Worm (Caenorhabditis elegans) whole organism, late embryonic: ENCODE measurements around the gene nspg-10.

Source experiments
- ama-1 ChIP-seq: fragments of 150-350 bp; optimal IDR thresholded peaks from 2 replicates; lab custom pipeline; 2014
- ceh-9 ChIP-seq: sonication (generic microtip); optimal IDR thresholded peaks from 2 replicates; lab custom pipeline; 2016; ENCODE audit warnings: mild to moderate bottlenecking, missing genetic modification characterization, inconsistent platforms, missing compliant biosample characterization
- lim-6 ChIP-seq: sonication (generic microtip); optimal IDR thresholded peaks from 2 replicates; lab custom pipeline; 2016; ENCODE audit warnings: missing genetic modification characterization, missing compliant biosample characterization
- npax-4 ChIP-seq: sonication (generic microtip); optimal IDR thresholded peaks from 2 replicates; lab custom pipeline; 2016; ENCODE audit warnings: missing genetic modification characterization, missing compliant biosample characterization
- pat-9 ChIP-seq: fragments of 200-800 bp; sonication (Bioruptor generic); optimal IDR thresholded peaks from 2 replicates; lab custom pipeline; 2018; ENCODE audit warnings: mild to moderate bottlenecking, missing genetic modification characterization, moderate library complexity, missing compliant biosample characterization
- pqm-1 ChIP-seq: sonication (generic microtip); optimal IDR thresholded peaks from 2 replicates; lab custom pipeline; 2016; ENCODE audit warnings: missing genetic modification characterization, missing compliant biosample characterization
- unc-86 ChIP-seq: sonication (generic microtip); optimal IDR thresholded peaks from 2 replicates; lab custom pipeline; 2016; ENCODE audit warnings: missing genetic modification characterization, missing compliant biosample characterization

DNA sequence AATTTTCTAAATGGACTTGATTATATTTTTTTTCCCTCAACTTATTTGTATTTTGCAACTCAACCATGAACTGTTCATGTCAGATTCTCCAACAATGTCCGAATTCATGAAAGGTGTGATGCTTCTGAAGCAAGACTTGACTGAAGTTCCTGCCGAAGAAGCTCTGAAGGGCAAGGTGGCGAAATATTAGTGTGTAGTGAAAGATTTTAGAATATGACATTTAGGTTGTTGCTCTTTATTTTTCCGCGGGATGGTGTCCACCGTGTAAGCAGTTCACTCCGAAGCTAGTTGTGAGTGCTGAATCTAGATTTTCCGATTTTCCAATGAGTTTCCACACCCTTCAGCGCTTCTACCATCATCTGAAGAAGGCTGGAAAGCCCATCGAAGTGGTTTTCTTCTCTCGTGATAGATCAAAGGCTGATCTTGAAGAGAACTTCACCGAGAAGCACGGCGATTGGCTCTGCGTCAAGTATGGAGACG, 46.8 kb downstream of the nspg-10 start, which contains the start of gene F29B9.5:
- no peak for TF ChIP-seq ama-1
- TF ChIP-seq unc-86 (tag; lab: Kevin White, UChicago) = no peak
- TF ChIP-seq ceh-9 = no peak
- TF ChIP-seq pqm-1 (tag; lab: Kevin White, UChicago) = no peak
- TF ChIP-seq npax-4 (tag; lab: Kevin White, UChicago) = no peak
- TF ChIP-seq lim-6 (tag; lab: Kevin White, UChicago) = no peak
- TF ChIP-seq pat-9 (tag; lab: Kevin White, UChicago) = no peak
